Worm (Caenorhabditis elegans) whole organism, L1 larva: ENCODE results near the gene swsn-7.

ENCODE experiments used
- C16A3.4 ChIP-seq: fragments of 150-350 bp; optimal IDR thresholded peaks from 2 replicates; lab custom pipeline; 2014; ENCODE audit warnings: missing biosample characterization, missing genetic modification characterization
- aha-1 ChIP-seq: fragments of 150-350 bp; optimal IDR thresholded peaks from 2 replicates; lab custom pipeline; 2014; ENCODE audit warnings: missing biosample characterization, missing genetic modification characterization
- alr-1 ChIP-seq: fragments of 200-800 bp; sonication (Bioruptor generic); optimal IDR thresholded peaks from 2 replicates; lab custom pipeline; 2018; ENCODE audit warnings: borderline replicate concordance, mild to moderate bottlenecking, missing genetic modification characterization, missing compliant biosample characterization
- aly-2 ChIP-seq: fragments of 150-350 bp; optimal IDR thresholded peaks from 2 replicates; lab custom pipeline; 2014; ENCODE audit warnings: missing biosample characterization, missing genetic modification characterization
- ama-1 ChIP-seq: fragments of 150-350 bp; optimal IDR thresholded peaks from 2 replicates; lab custom pipeline; 2014
- blmp-1 ChIP-seq: fragments of 150-350 bp; optimal IDR thresholded peaks from 2 replicates; lab custom pipeline; 2014; ENCODE audit warnings: missing biosample characterization, missing genetic modification characterization
- ceh-63 ChIP-seq: fragments of 200-800 bp; sonication (Bioruptor generic); optimal IDR thresholded peaks from 2 replicates; lab custom pipeline; 2018; ENCODE audit warnings: mild to moderate bottlenecking, missing genetic modification characterization, missing compliant biosample characterization
- ceh-8 ChIP-seq: fragments of 200-800 bp; sonication (Bioruptor generic); optimal IDR thresholded peaks from 2 replicates; lab custom pipeline; 2018; ENCODE audit warnings: mild to moderate bottlenecking, missing genetic modification characterization, moderate library complexity, missing compliant biosample characterization
- ceh-82 ChIP-seq, 3 experiments: fragments of 150-350 bp in 1 of 3; sonication (generic microtip) in 2 of 3; optimal IDR thresholded peaks; 2 replicates each; lab custom pipeline; 2014 to 2017; ENCODE audit warnings: missing biosample characterization in 3 of 3, missing genetic modification characterization in 3 of 3
- ceh-88 ChIP-seq: fragments of 200-800 bp; sonication (Bioruptor generic); IDR thresholded peaks from 2 replicates; pipeline ENCODE4 v1.3.6; 2022; ENCODE audit warnings: missing genetic modification characterization, missing compliant biosample characterization
- ceh-90 ChIP-seq: sonication (generic microtip); optimal IDR thresholded peaks from 2 replicates; lab custom pipeline; 2016; ENCODE audit warnings: missing genetic modification characterization, missing compliant biosample characterization
- dpl-1 ChIP-seq, 3 experiments: fragments of 150-350 bp in 2 of 3; sonication (generic microtip) in 1 of 3; optimal IDR thresholded peaks; 2 replicates each; lab custom pipeline; 2014 to 2017; ENCODE audit warnings: missing biosample characterization in 3 of 3, missing genetic modification characterization in 3 of 3, missing genetic modification reagents in 3 of 3
- dsc-1 ChIP-seq: sonication (generic microtip); optimal IDR thresholded peaks from 2 replicates; lab custom pipeline; 2016; ENCODE audit warnings: mild to moderate bottlenecking, missing genetic modification characterization, missing compliant biosample characterization
- efl-1 ChIP-seq, 4 experiments: fragments of 150-350 bp; optimal IDR thresholded peaks in 3 of 4; peaks in 1 of 4; 1 replicate in 1 of 4; 2 replicates in 3 of 4; lab custom pipeline; 2014; ENCODE audit warnings: missing biosample characterization in 2 of 4, missing genetic modification characterization in 2 of 4, missing genetic modification reagents in 2 of 4
- elt-2 ChIP-seq: sonication (generic microtip); optimal IDR thresholded peaks from 2 replicates; lab custom pipeline; 2016; ENCODE audit warnings: missing genetic modification characterization, mild to moderate bottlenecking, inconsistent platforms, missing compliant biosample characterization, missing genetic modification reagents
- elt-3 ChIP-seq, 6 experiments: fragments of 150-350 bp in 1 of 6; sonication (generic microtip); optimal IDR thresholded peaks; 2 replicates each; lab custom pipeline; 2017 to 2018; ENCODE audit warnings: missing biosample characterization in 6 of 6, missing genetic modification characterization in 6 of 6, inconsistent platforms in 1 of 6
- fkh-10 ChIP-seq: sonication (generic microtip); optimal IDR thresholded peaks from 2 replicates; lab custom pipeline; 2017; ENCODE audit warnings: missing biosample characterization, missing genetic modification reagents, missing genetic modification characterization
- fkh-4 ChIP-seq: sonication (generic microtip); optimal IDR thresholded peaks from 2 replicates; lab custom pipeline; 2016; ENCODE audit warnings: missing compliant biosample characterization, missing genetic modification characterization, borderline replicate concordance
- fkh-8 ChIP-seq: sonication (generic microtip); optimal IDR thresholded peaks from 2 replicates; lab custom pipeline; 2016; ENCODE audit warnings: mild to moderate bottlenecking, missing genetic modification characterization, missing compliant biosample characterization
- grh-1 ChIP-seq: fragments of 200-800 bp; sonication (Bioruptor generic); IDR thresholded peaks from 2 replicates; pipeline ENCODE4 v1.3.6; 2022; ENCODE audit warnings: missing genetic modification reagents, missing genetic modification characterization, missing compliant biosample characterization
- hlh-17 ChIP-seq: fragments of 200-800 bp; sonication (Bioruptor generic); optimal IDR thresholded peaks from 2 replicates; lab custom pipeline; 2018; ENCODE audit warnings: missing genetic modification characterization, mild to moderate bottlenecking, missing compliant biosample characterization, moderate library complexity, borderline replicate concordance
- hpl-2 ChIP-seq: fragments of 150-350 bp; optimal IDR thresholded peaks from 2 replicates; lab custom pipeline; 2014; ENCODE audit warnings: missing biosample characterization, missing genetic modification reagents, missing genetic modification characterization
- irx-1 ChIP-seq: sonication (generic microtip); optimal IDR thresholded peaks from 2 replicates; lab custom pipeline; 2016; ENCODE audit warnings: missing genetic modification characterization, missing compliant biosample characterization
- lin-13 ChIP-seq: fragments of 150-350 bp; optimal IDR thresholded peaks from 2 replicates; lab custom pipeline; 2014; ENCODE audit warnings: missing biosample characterization, missing genetic modification reagents, missing genetic modification characterization
- lin-14 ChIP-seq: fragments of 200-800 bp; sonication (Bioruptor generic); optimal IDR thresholded peaks from 2 replicates; lab custom pipeline; 2018; ENCODE audit warnings: mild to moderate bottlenecking, missing genetic modification characterization, moderate library complexity, missing compliant biosample characterization
- lin-39 ChIP-seq: fragments of 150-350 bp; optimal IDR thresholded peaks from 2 replicates; lab custom pipeline; 2014; ENCODE audit warnings: missing biosample characterization, missing genetic modification reagents, missing genetic modification characterization
- lir-3 ChIP-seq: sonication (generic microtip); optimal IDR thresholded peaks from 2 replicates; lab custom pipeline; 2016; ENCODE audit warnings: mild to moderate bottlenecking, missing genetic modification characterization, moderate library complexity, missing compliant biosample characterization; ENCODE audit not compliant: poor library complexity
- lsy-2 ChIP-seq, 2 experiments: fragments of 150-350 bp; optimal IDR thresholded peaks; 2 replicates each; lab custom pipeline; 2014; ENCODE audit warnings: missing biosample characterization in 2 of 2, missing genetic modification characterization in 2 of 2
- mab-9 ChIP-seq: fragments of 200-800 bp; sonication (Bioruptor generic); IDR thresholded peaks from 2 replicates; pipeline ENCODE4 v1.3.6; 2022; ENCODE audit warnings: missing genetic modification reagents, missing genetic modification characterization, missing compliant biosample characterization
- mef-2 ChIP-seq: fragments of 150-350 bp; optimal IDR thresholded peaks from 2 replicates; lab custom pipeline; 2014; ENCODE audit warnings: missing biosample characterization, missing genetic modification characterization
- nhr-11 ChIP-seq: fragments of 150-350 bp; optimal IDR thresholded peaks from 2 replicates; lab custom pipeline; 2014; ENCODE audit warnings: missing biosample characterization, missing genetic modification characterization
- nhr-19 ChIP-seq: fragments of 200-800 bp; sonication (Bioruptor generic); conservative IDR thresholded peaks from 2 replicates; pipeline ENCODE4 v1.3.6; 2022; ENCODE audit warnings: missing genetic modification characterization, missing compliant biosample characterization
- nhr-237 ChIP-seq: fragments of 150-350 bp; optimal IDR thresholded peaks from 2 replicates; lab custom pipeline; 2014; ENCODE audit warnings: missing biosample characterization, missing genetic modification characterization
- nhr-28 ChIP-seq: fragments of 150-350 bp; optimal IDR thresholded peaks from 2 replicates; lab custom pipeline; 2014; ENCODE audit warnings: missing biosample characterization, missing genetic modification characterization
- nhr-47 ChIP-seq: sonication (generic microtip); optimal IDR thresholded peaks from 2 replicates; lab custom pipeline; 2016; ENCODE audit warnings: mild to moderate bottlenecking, missing genetic modification characterization, moderate library complexity, missing compliant biosample characterization
- nhr-71 ChIP-seq: sonication (generic microtip); optimal IDR thresholded peaks from 2 replicates; lab custom pipeline; 2016; ENCODE audit warnings: mild to moderate bottlenecking, missing genetic modification characterization, moderate library complexity, missing compliant biosample characterization
- nhr-76 ChIP-seq: sonication (generic microtip); optimal IDR thresholded peaks from 2 replicates; lab custom pipeline; 2017; ENCODE audit warnings: missing biosample characterization, missing genetic modification characterization
- nhr-84 ChIP-seq: sonication (generic microtip); optimal IDR thresholded peaks from 2 replicates; lab custom pipeline; 2017; ENCODE audit warnings: missing biosample characterization, missing genetic modification characterization
- nhr-90 ChIP-seq: sonication (generic microtip); optimal IDR thresholded peaks from 2 replicates; lab custom pipeline; 2016; ENCODE audit warnings: mild to moderate bottlenecking, missing genetic modification characterization, missing compliant biosample characterization; ENCODE audit not compliant: poor library complexity
- pax-3 ChIP-seq: fragments of 200-800 bp; sonication (Bioruptor generic); optimal IDR thresholded peaks from 2 replicates; lab custom pipeline; 2018; ENCODE audit warnings: mild to moderate bottlenecking, missing genetic modification characterization, moderate library complexity, missing compliant biosample characterization
- skn-1 ChIP-seq: fragments of 150-350 bp; optimal IDR thresholded peaks from 2 replicates; lab custom pipeline; 2014; ENCODE audit warnings: missing biosample characterization, missing genetic modification characterization
- snpc-4 ChIP-seq: fragments of 150-350 bp; optimal IDR thresholded peaks from 2 replicates; lab custom pipeline; 2014; ENCODE audit warnings: missing biosample characterization, missing genetic modification characterization
- snu-23 ChIP-seq: sonication (generic microtip); optimal IDR thresholded peaks from 2 replicates; lab custom pipeline; 2016; ENCODE audit warnings: missing genetic modification characterization, missing compliant biosample characterization
- swsn-7 ChIP-seq: sonication (generic microtip); optimal IDR thresholded peaks from 2 replicates; lab custom pipeline; 2016; ENCODE audit warnings: missing genetic modification characterization, missing compliant biosample characterization
- tbx-2 ChIP-seq: sonication (generic microtip); optimal IDR thresholded peaks from 2 replicates; lab custom pipeline; 2016; ENCODE audit warnings: missing genetic modification characterization, missing compliant biosample characterization
- unc-62 ChIP-seq: fragments of 150-350 bp; optimal IDR thresholded peaks from 2 replicates; lab custom pipeline; 2014; ENCODE audit warnings: missing biosample characterization, missing genetic modification reagents, missing genetic modification characterization
- vab-15 ChIP-seq: sonication (generic microtip); optimal IDR thresholded peaks from 2 replicates; lab custom pipeline; 2017; ENCODE audit warnings: missing genotype, mild to moderate bottlenecking, missing genetic modification characterization, missing compliant biosample characterization
- xbp-1 ChIP-seq: sonication (generic microtip); optimal IDR thresholded peaks from 2 replicates; lab custom pipeline; 2016; ENCODE audit warnings: missing genetic modification characterization, missing compliant biosample characterization
- zag-1 ChIP-seq: fragments of 150-350 bp; optimal IDR thresholded peaks from 2 replicates; lab custom pipeline; 2014; ENCODE audit warnings: missing biosample characterization, missing genetic modification characterization
- ztf-11 ChIP-seq, 2 experiments: sonication (generic microtip); optimal IDR thresholded peaks; 2 replicates each; lab custom pipeline; 2016 to 2017; ENCODE audit warnings: missing genetic modification characterization in 2 of 2, missing biosample characterization in 1 of 2, missing compliant biosample characterization in 1 of 2

swsn-7 gene

ce11 chrII:8017380-8017779 is 10.2 kb downstream of the swsn-7 start, which contains the start of gene zyg-11:
Gene zyg-11, plus strand, starts transcription at chrII:8017680.
- TF ChIP-seq efl-1 (optimal IDR thresholded peaks at IDR 0.05; lab: Kevin White, UChicago), result peak in 1 of 2 experiments; percentile 12
- TF ChIP-seq efl-1 (GFP tag; optimal IDR thresholded peaks at IDR 0.05 in 1 of 2; lab: Kevin White, UChicago), result no peak
- TF ChIP-seq lir-3, result peak; percentile 7
- TF ChIP-seq ceh-63 (GFP tag; lab: Kevin White, UChicago), result no peak

- TF ChIP-seq ama-1 (lab: Kevin White, UChicago), result peak; percentile 32
- TF ChIP-seq elt-3 (tag; optimal IDR thresholded peaks at IDR 0.05; lab: Kevin White, UChicago), result peak in 4 of 6 experiments; percentile 27 to 98 (median 65)
- TF ChIP-seq nhr-71, result peak; percentile 93
- no peak for TF ChIP-seq fkh-8 (tag; lab: Kevin White, UChicago)
- TF ChIP-seq mab-9 (GFP tag; lab: Robert Waterston, UW), result 0 out of 2 replicates have a peak, but pooled peaks have one; percentile 39
- TF ChIP-seq aly-2, result no peak
- peak; percentile 22; the same call in 1 of the 2 replicates for TF ChIP-seq ceh-88
- TF ChIP-seq xbp-1, result peak; percentile 43
- peak in 1 of 3 experiments; percentile 27 for TF ChIP-seq ceh-82 (tag; optimal IDR thresholded peaks at IDR 0.05; lab: Kevin White, UChicago)
- TF ChIP-seq efl-1 (optimal IDR thresholded peaks at IDR 0.05; lab: Kevin White, UChicago), result peak; percentile 17 to 43
- peak; percentile 7 to 95 for TF ChIP-seq efl-1 (GFP tag; optimal IDR thresholded peaks at IDR 0.05 in 1 of 2; lab: Kevin White, UChicago)
- TF ChIP-seq fkh-4 (tag; lab: Kevin White, UChicago), result no peak
- no peak for TF ChIP-seq ceh-90 (tag; lab: Kevin White, UChicago)
- TF ChIP-seq tbx-2 (tag; lab: Kevin White, UChicago), result peak; percentile 69
- peak; percentile 83 for TF ChIP-seq vab-15 (tag; lab: Kevin White, UChicago)
- no peak for TF ChIP-seq ceh-8 (GFP tag; lab: Kevin White, UChicago)
- TF ChIP-seq C16A3.4 (tag; lab: Kevin White, UChicago), result peak; percentile 74
- TF ChIP-seq hpl-2 (GFP tag; lab: Kevin White, UChicago), result peak; percentile 50
- no peak for TF ChIP-seq nhr-11
- no peak for TF ChIP-seq alr-1 (tag; lab: Kevin White, UChicago)
- peak; percentile 80 for TF ChIP-seq nhr-19
- peak; percentile 82 for TF ChIP-seq elt-2 (tag; lab: Kevin White, UChicago)
- peak; percentile 56 for TF ChIP-seq lin-13 (GFP tag; lab: Kevin White, UChicago)
- TF ChIP-seq nhr-237 (tag; lab: Kevin White, UChicago), result no peak
- no peak for TF ChIP-seq dsc-1 (tag; lab: Kevin White, UChicago)
- peak; percentile 46 to 82 for TF ChIP-seq lsy-2 (tag; optimal IDR thresholded peaks at IDR 0.05; lab: Kevin White, UChicago)
- TF ChIP-seq lin-14 (GFP tag; lab: Kevin White, UChicago), result peak; percentile 93
- no peak for TF ChIP-seq hlh-17 (GFP tag; lab: Kevin White, UChicago)
- peak; percentile 88 for TF ChIP-seq snu-23
- peak; percentile 23 for TF ChIP-seq snpc-4
- peak; percentile 22 for TF ChIP-seq irx-1 (tag; lab: Kevin White, UChicago)
- TF ChIP-seq swsn-7 (tag; lab: Kevin White, UChicago), result peak; percentile 80
- TF ChIP-seq unc-62 (GFP tag; lab: Kevin White, UChicago), result no peak
- TF ChIP-seq nhr-28 (tag; lab: Kevin White, UChicago), result no peak
- TF ChIP-seq pax-3 (tag; lab: Kevin White, UChicago), result no peak
- TF ChIP-seq fkh-10 (GFP tag; lab: Kevin White, UChicago), result no peak
- TF ChIP-seq lin-39 (tag; lab: Kevin White, UChicago), result peak; percentile 6
- no peak for TF ChIP-seq nhr-84
- no peak for TF ChIP-seq ztf-11 (tag; optimal IDR thresholded peaks at IDR 0.05; lab: Kevin White, UChicago)
- TF ChIP-seq dpl-1 (GFP tag; optimal IDR thresholded peaks at IDR 0.05; lab: Kevin White, UChicago), result peak in 2 of 3 experiments; percentile 52 to 57
- no peak for TF ChIP-seq aha-1 (tag; lab: Kevin White, UChicago)
- TF ChIP-seq nhr-90 (tag; lab: Kevin White, UChicago), result peak; percentile 89
- TF ChIP-seq grh-1 (GFP tag; lab: Robert Waterston, UW), result peak; percentile 59
- peak; percentile 53 for TF ChIP-seq nhr-47
- peak; percentile 64 for TF ChIP-seq skn-1 (tag; lab: Kevin White, UChicago)
- no peak for TF ChIP-seq nhr-76
- no peak for TF ChIP-seq mef-2
- TF ChIP-seq zag-1, result no peak
- peak; percentile 92 for TF ChIP-seq blmp-1 (tag; lab: Kevin White, UChicago)
Measured at ce11 chrII:8016761-8017160, 10.8 kb downstream of the swsn-7 start.
